Worm (Caenorhabditis elegans): ENCODE data around the gene srg-61.

DNA sequence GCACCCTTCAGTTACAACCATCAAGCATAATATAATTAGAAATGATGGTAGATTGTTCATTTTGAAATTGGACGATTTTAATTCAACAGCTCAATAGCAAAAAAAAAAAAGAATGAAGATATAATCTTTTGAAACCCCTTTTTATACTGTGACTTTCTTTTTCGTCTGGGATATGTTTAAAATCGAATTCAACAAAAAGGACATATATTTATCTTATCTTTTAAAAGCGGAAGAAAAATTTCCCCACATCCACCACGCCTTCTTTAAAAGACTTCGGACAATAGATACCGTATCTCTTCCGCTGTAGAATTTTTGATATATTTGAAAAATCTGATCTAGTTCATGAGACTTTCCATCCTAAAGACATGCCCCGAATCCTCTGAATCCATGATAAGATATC lies 40.7 kb upstream of the srg-61 start, which contains the start of gene R05D8.11:
- TF ChIP-seq ztf-4 (tag; optimal IDR thresholded peaks at IDR 0.05) (no peak), nhr-10 (tag; optimal IDR thresholded peaks at IDR 0.05) (no peak), lin-13 (GFP tag; optimal IDR thresholded peaks at IDR 0.05) (no peak), skn-1 (tag; optimal IDR thresholded peaks at IDR 0.05) (no peak), aly-2 (tag; optimal IDR thresholded peaks at IDR 0.05) (no peak), elt-1 (tag; optimal IDR thresholded peaks at IDR 0.05) (no peak), R02D3.7 (tag; optimal IDR thresholded peaks at IDR 0.05) (no peak), nhr-23 (tag; optimal IDR thresholded peaks at IDR 0.05) (no peak), elt-3 (tag; optimal IDR thresholded peaks at IDR 0.05) (no peak), alr-1 (tag; optimal IDR thresholded peaks at IDR 0.05) (no peak), lsy-2 (tag; optimal IDR thresholded peaks at IDR 0.05) (no peak), ama-1 (optimal IDR thresholded peaks at IDR 0.05) (no peak), peb-1 (tag; optimal IDR thresholded peaks at IDR 0.05) (no peak), F13H6.1 (tag; optimal IDR thresholded peaks at IDR 0.05) (no peak)

Measured in whole organism, L2 larva.